Fruit fly (Drosophila melanogaster): ENCODE measurements around the gene mRpS34.

Gene mRpS34

DNA sequence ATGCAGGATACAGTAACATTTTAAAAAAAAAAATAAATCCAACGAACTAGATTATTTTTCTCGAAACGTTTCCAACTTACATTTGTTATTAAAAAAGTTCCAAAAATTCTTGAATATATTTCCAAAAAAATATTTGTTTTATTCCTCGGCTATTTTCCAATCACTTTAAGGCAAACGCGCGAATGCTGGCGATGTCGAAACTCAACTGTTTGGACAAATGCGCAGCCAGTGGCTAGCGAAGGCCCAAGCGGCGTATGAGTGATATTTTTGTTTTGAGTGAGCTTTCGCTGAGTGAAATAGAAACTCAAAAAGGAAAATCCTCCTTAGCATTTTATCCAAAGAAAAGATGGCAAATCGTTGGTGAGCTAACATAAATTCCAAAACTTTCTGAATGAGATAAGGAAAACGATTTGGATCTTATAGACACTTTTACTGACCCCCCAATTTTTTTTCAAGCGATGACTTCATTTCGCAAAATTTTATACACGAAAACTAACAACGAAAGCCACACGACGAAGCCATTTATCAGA is 11.4 kb downstream of the mRpS34 start, which contains the start of gene ringer:
Gene ringer, minus strand, starts transcription at position 210 of the 530 bp plus-strand sequence.
- peak; percentile 34; the same call in 1 of the 2 replicates for TF ChIP-seq CG32532 (GFP tag; IDR thresholded peaks at IDR 0.05)
- TF ChIP-seq Fer1 (GFP tag; optimal IDR thresholded peaks at IDR 0.05), result peak; percentile 14
- TF ChIP-seq Bgb (GFP tag; IDR thresholded peaks at IDR 0.05; ENCODE audit: partially characterized antibody), result peak; percentile 21; the same call in 1 of the 2 replicates
- TF ChIP-seq MBD-R2 (GFP tag; IDR thresholded peaks at IDR 0.05), result no peak
- peak; percentile 65 for TF ChIP-seq Deaf1 (tag; optimal IDR thresholded peaks at IDR 0.05)
- no peak for TF ChIP-seq CG8290 (GFP tag; optimal IDR thresholded peaks at IDR 0.05)
- peak in 1 of 2 experiments; percentile 52 for TF ChIP-seq CG8290 (tag; optimal IDR thresholded peaks at IDR 0.05)
- peak; percentile 16 for TF ChIP-seq CG2678 (tag; optimal IDR thresholded peaks at IDR 0.05)
- no peak for TF ChIP-seq pum (GFP tag; optimal IDR thresholded peaks at IDR 0.05)
- peak; percentile 12 for TF ChIP-seq lab (GFP tag; optimal IDR thresholded peaks at IDR 0.05)
- TF ChIP-seq Aef1 (GFP tag; IDR thresholded peaks at IDR 0.05), result no peak
- no peak for TF ChIP-seq eyg (GFP tag; optimal IDR thresholded peaks at IDR 0.05)
- peak; percentile 9 for TF ChIP-seq ftz-f1 (GFP tag; optimal IDR thresholded peaks at IDR 0.05)
- no peak for TF ChIP-seq zf30C (GFP tag; optimal IDR thresholded peaks at IDR 0.05)
- no peak for TF ChIP-seq CG2116 (GFP tag; optimal IDR thresholded peaks at IDR 0.05)
- TF ChIP-seq emc (GFP tag; optimal IDR thresholded peaks at IDR 0.05), result no peak
- no peak for TF ChIP-seq CG9437 (GFP tag; optimal IDR thresholded peaks at IDR 0.05)
- TF ChIP-seq Dek (tag; optimal IDR thresholded peaks at IDR 0.05), result peak; percentile 23
- no peak for TF ChIP-seq pfk (GFP tag; optimal IDR thresholded peaks at IDR 0.05)
- TF ChIP-seq chinmo (GFP tag; IDR thresholded peaks at IDR 0.05; ENCODE audit: partially characterized antibody), result no peak
- TF ChIP-seq CG34376 (GFP tag; optimal IDR thresholded peaks at IDR 0.05), result peak; percentile 35
- peak; percentile 34 for TF ChIP-seq HHEX (GFP tag; optimal IDR thresholded peaks at IDR 0.05)
- TF ChIP-seq z (GFP tag; IDR thresholded peaks at IDR 0.05), result peak; percentile 86; the same call in 1 of the 3 replicates
- peak; percentile 1 for TF ChIP-seq caup (GFP tag; optimal IDR thresholded peaks at IDR 0.05; ENCODE audit: severe bottlenecking)
- TF ChIP-seq Jarid2 (GFP tag; optimal IDR thresholded peaks at IDR 0.05), result peak; percentile 29
- peak; percentile 31 for TF ChIP-seq lilli (GFP tag; optimal IDR thresholded peaks at IDR 0.05)
- TF ChIP-seq CG31388 (GFP tag; optimal IDR thresholded peaks at IDR 0.05), result no peak
- TF ChIP-seq CG18619 (GFP tag; optimal IDR thresholded peaks at IDR 0.05), result peak; percentile 10
- no peak for TF ChIP-seq CG16813 (GFP tag; IDR thresholded peaks at IDR 0.05; ENCODE audit: partially characterized antibody)
- TF ChIP-seq Meics (GFP tag; optimal IDR thresholded peaks at IDR 0.05), result peak; percentile 33
- peak; percentile 25 for TF ChIP-seq sug (tag; optimal IDR thresholded peaks at IDR 0.05)
- TF ChIP-seq CG12236 (GFP tag; optimal IDR thresholded peaks at IDR 0.05), result no peak
- no peak for TF ChIP-seq Usf (GFP tag; optimal IDR thresholded peaks at IDR 0.05)
- peak; percentile 29 for TF ChIP-seq gro (GFP tag; optimal IDR thresholded peaks at IDR 0.05)
- TF ChIP-seq rib (GFP tag; IDR thresholded peaks at IDR 0.05), result peak; percentile 47; the same call in 1 of the 2 replicates
- TF ChIP-seq CG3281 (GFP tag; optimal IDR thresholded peaks at IDR 0.05), result peak; percentile 27
- TF ChIP-seq Sry-δ (GFP tag; optimal IDR thresholded peaks at IDR 0.05), result no peak
- TF ChIP-seq CG10543 (GFP tag; optimal IDR thresholded peaks at IDR 0.05), result peak; percentile 9
- TF ChIP-seq CG12071 (GFP tag; optimal IDR thresholded peaks at IDR 0.05), result peak; percentile 0
- no peak for TF ChIP-seq Hey (tag; optimal IDR thresholded peaks at IDR 0.05)
- no peak for TF ChIP-seq HLH3B (GFP tag; IDR thresholded peaks at IDR 0.05)
- peak; percentile 8 for TF ChIP-seq CG12659 (GFP tag; optimal IDR thresholded peaks at IDR 0.05)
- peak; percentile 29 for TF ChIP-seq CG2120 (GFP tag; optimal IDR thresholded peaks at IDR 0.05)
- peak; percentile 48 for TF ChIP-seq Hmr (GFP tag; optimal IDR thresholded peaks at IDR 0.05)
- TF ChIP-seq slbo (GFP tag; IDR thresholded peaks at IDR 0.05), result 0 out of 2 replicates have a peak, but pooled peaks have one; percentile 39
- peak; percentile 58 for TF ChIP-seq Med (GFP tag)
- TF ChIP-seq sob (GFP tag; IDR thresholded peaks at IDR 0.05), result 0 out of 2 replicates have a peak, but pooled peaks have one; percentile 21
- no peak for TF ChIP-seq TFAM (GFP tag; optimal IDR thresholded peaks at IDR 0.05)
- peak; percentile 8; the same call in 1 of the 2 replicates for TF ChIP-seq Adf1 (GFP tag; IDR thresholded peaks at IDR 0.05)
- TF ChIP-seq Fer3 (tag; optimal IDR thresholded peaks at IDR 0.05), result peak; percentile 6
